Worm (Caenorhabditis elegans) whole organism, L2 larva: ENCODE data around the gene K09C4.10.
A peak's percentile ranks its signal among the peaks of the same experiment; 100 is the strongest.

Experiments
- C34F6.9 ChIP-seq: fragments of 150-350 bp; optimal IDR thresholded peaks from 2 replicates; lab custom pipeline; 2014; ENCODE audit warnings: missing biosample characterization, missing genetic modification characterization
- F13H6.1 ChIP-seq: sonication (generic microtip); optimal IDR thresholded peaks from 2 replicates; lab custom pipeline; 2016; ENCODE audit warnings: missing genetic modification characterization, missing compliant biosample characterization
- R02D3.7 ChIP-seq: fragments of 150-350 bp; optimal IDR thresholded peaks from 2 replicates; lab custom pipeline; 2014; ENCODE audit warnings: missing biosample characterization, missing genetic modification characterization
- Y55F3AM.14 ChIP-seq: fragments of 200-800 bp; sonication (Bioruptor generic); optimal IDR thresholded peaks from 2 replicates; lab custom pipeline; 2018; ENCODE audit warnings: mild to moderate bottlenecking, missing genetic modification characterization, missing compliant biosample characterization
- ZK546.5 ChIP-seq: sonication (generic microtip); optimal IDR thresholded peaks from 2 replicates; lab custom pipeline; 2017; ENCODE audit warnings: missing biosample characterization, missing genetic modification characterization
- aly-2 ChIP-seq: fragments of 150-350 bp; optimal IDR thresholded peaks from 2 replicates; lab custom pipeline; 2014; ENCODE audit warnings: missing biosample characterization, missing genetic modification characterization
- ama-1 ChIP-seq: fragments of 150-350 bp; optimal IDR thresholded peaks from 2 replicates; lab custom pipeline; 2018; ENCODE audit warnings: inconsistent platforms
- blmp-1 ChIP-seq: sonication (generic microtip); optimal IDR thresholded peaks from 2 replicates; lab custom pipeline; 2017; ENCODE audit warnings: missing genetic modification characterization, mild to moderate bottlenecking, missing compliant biosample characterization, antibody characterized with exemption, moderate library complexity; ENCODE audit not compliant: insufficient read depth
- ceh-16 ChIP-seq: fragments of 150-350 bp; optimal IDR thresholded peaks from 2 replicates; lab custom pipeline; 2014; ENCODE audit warnings: missing biosample characterization, missing genetic modification characterization
- ceh-82 ChIP-seq: fragments of 150-350 bp; optimal IDR thresholded peaks from 2 replicates; lab custom pipeline; 2014; ENCODE audit warnings: missing biosample characterization, missing genetic modification characterization
- crh-2 ChIP-seq: sonication (generic microtip); optimal IDR thresholded peaks from 2 replicates; lab custom pipeline; 2017; ENCODE audit warnings: missing biosample characterization, missing genetic modification characterization
- dmd-4 ChIP-seq: sonication (generic microtip); optimal IDR thresholded peaks from 2 replicates; lab custom pipeline; 2017; ENCODE audit warnings: missing biosample characterization, missing genetic modification characterization
- egl-27 ChIP-seq: sonication (generic microtip); optimal IDR thresholded peaks from 3 replicates; lab custom pipeline; 2017; ENCODE audit warnings: missing biosample characterization, missing genetic modification reagents, missing genetic modification characterization
- elt-1 ChIP-seq: fragments of 150-350 bp; optimal IDR thresholded peaks from 2 replicates; lab custom pipeline; 2014; ENCODE audit warnings: missing biosample characterization, missing genetic modification characterization
- elt-3 ChIP-seq: sonication (generic microtip); optimal IDR thresholded peaks from 2 replicates; lab custom pipeline; 2017; ENCODE audit warnings: missing biosample characterization, missing genetic modification characterization
- fos-1 ChIP-seq: fragments of 150-350 bp; optimal IDR thresholded peaks from 2 replicates; lab custom pipeline; 2014; ENCODE audit warnings: missing biosample characterization, missing genetic modification characterization
- gmeb-1 ChIP-seq: fragments of 150-350 bp; optimal IDR thresholded peaks from 2 replicates; lab custom pipeline; 2014; ENCODE audit warnings: missing biosample characterization, missing genetic modification characterization
- lin-11 ChIP-seq: fragments of 150-350 bp; sonication (generic microtip); optimal IDR thresholded peaks from 2 replicates; lab custom pipeline; 2014; ENCODE audit warnings: missing biosample characterization, missing genetic modification characterization, inconsistent platforms, mixed read lengths
- lin-13 ChIP-seq: fragments of 150-350 bp; optimal IDR thresholded peaks from 2 replicates; lab custom pipeline; 2014; ENCODE audit warnings: missing biosample characterization, missing genetic modification reagents, missing genetic modification characterization
- lsy-2 ChIP-seq, 2 experiments: fragments of 150-350 bp in 1 of 2; sonication (generic microtip) in 1 of 2; optimal IDR thresholded peaks; 2 replicates each; lab custom pipeline; 2014 to 2017; ENCODE audit warnings: missing biosample characterization in 2 of 2, missing genetic modification characterization in 2 of 2
- mab-5 ChIP-seq: fragments of 150-350 bp; optimal IDR thresholded peaks from 2 replicates; lab custom pipeline; 2014; ENCODE audit warnings: missing biosample characterization, missing genetic modification characterization
- mbf-1 ChIP-seq: sonication (generic microtip); optimal IDR thresholded peaks from 2 replicates; lab custom pipeline; 2017; ENCODE audit warnings: missing biosample characterization, missing genetic modification characterization
- nhr-10 ChIP-seq: sonication (generic microtip); optimal IDR thresholded peaks from 2 replicates; lab custom pipeline; 2017; ENCODE audit warnings: missing biosample characterization, missing genetic modification characterization
- nhr-11 ChIP-seq: fragments of 150-350 bp; optimal IDR thresholded peaks from 2 replicates; lab custom pipeline; 2014; ENCODE audit warnings: missing biosample characterization, missing genetic modification characterization
- nhr-12 ChIP-seq: fragments of 150-350 bp; optimal IDR thresholded peaks from 2 replicates; lab custom pipeline; 2014; ENCODE audit warnings: missing biosample characterization, missing genetic modification characterization
- nhr-129 ChIP-seq: fragments of 150-350 bp; optimal IDR thresholded peaks from 2 replicates; lab custom pipeline; 2014; ENCODE audit warnings: missing biosample characterization, missing genetic modification characterization
- nhr-23 ChIP-seq: fragments of 150-350 bp; optimal IDR thresholded peaks from 2 replicates; lab custom pipeline; 2014; ENCODE audit warnings: missing biosample characterization, missing genetic modification reagents, missing genetic modification characterization
- nhr-237 ChIP-seq: fragments of 150-350 bp; optimal IDR thresholded peaks from 2 replicates; lab custom pipeline; 2014; ENCODE audit warnings: missing biosample characterization, missing genetic modification characterization
- nhr-25 ChIP-seq: fragments of 150-350 bp; sonication (generic microtip); optimal IDR thresholded peaks from 3 replicates; lab custom pipeline; 2014; ENCODE audit warnings: missing biosample characterization, missing genetic modification characterization
- nhr-6 ChIP-seq: fragments of 150-350 bp; optimal IDR thresholded peaks from 2 replicates; lab custom pipeline; 2014; ENCODE audit warnings: missing biosample characterization, missing genetic modification characterization
- nhr-77 ChIP-seq: fragments of 150-350 bp; optimal IDR thresholded peaks from 2 replicates; lab custom pipeline; 2014; ENCODE audit warnings: missing biosample characterization, missing genetic modification characterization
- peb-1 ChIP-seq: fragments of 150-350 bp; optimal IDR thresholded peaks from 2 replicates; lab custom pipeline; 2014; ENCODE audit warnings: missing biosample characterization, missing genetic modification characterization
- sem-4 ChIP-seq: fragments of 150-350 bp; optimal IDR thresholded peaks from 2 replicates; lab custom pipeline; 2014; ENCODE audit warnings: missing biosample characterization, missing genetic modification reagents, missing genetic modification characterization
- skn-1 ChIP-seq: sonication (generic microtip); optimal IDR thresholded peaks from 2 replicates; lab custom pipeline; 2017; ENCODE audit warnings: missing biosample characterization, missing genetic modification characterization
- sma-3 ChIP-seq: sonication (generic microtip); optimal IDR thresholded peaks from 2 replicates; lab custom pipeline; 2016; ENCODE audit warnings: missing genetic modification reagents, missing genetic modification characterization, missing compliant biosample characterization
- sma-9 ChIP-seq, 2 experiments: fragments of 150-350 bp in 1 of 2; sonication (generic microtip) in 1 of 2; optimal IDR thresholded peaks; 2 replicates each; lab custom pipeline; 2014 to 2016; ENCODE audit warnings: missing genetic modification characterization in 2 of 2, mild to moderate bottlenecking in 1 of 2, missing biosample characterization in 1 of 2, missing compliant biosample characterization in 1 of 2, missing genetic modification reagents in 1 of 2, moderate library complexity in 1 of 2
- snpc-4 ChIP-seq: fragments of 150-350 bp; optimal IDR thresholded peaks from 2 replicates; lab custom pipeline; 2014; ENCODE audit warnings: missing biosample characterization, missing genetic modification characterization
- unc-39 ChIP-seq: fragments of 150-350 bp; optimal IDR thresholded peaks from 2 replicates; lab custom pipeline; 2014; ENCODE audit warnings: missing biosample characterization, missing genetic modification characterization
- unc-55 ChIP-seq: fragments of 150-350 bp; sonication (generic microtip); optimal IDR thresholded peaks from 3 replicates; lab custom pipeline; 2014; ENCODE audit warnings: missing biosample characterization, missing genetic modification reagents, missing genetic modification characterization
- unc-62 ChIP-seq: fragments of 150-350 bp; optimal IDR thresholded peaks from 2 replicates; lab custom pipeline; 2014; ENCODE audit warnings: missing biosample characterization, missing genetic modification reagents, missing genetic modification characterization
- ztf-1 ChIP-seq: fragments of 200-800 bp; sonication (Bioruptor generic); conservative IDR thresholded peaks from 2 replicates; pipeline ENCODE4 v1.3.6; 2022; ENCODE audit warnings: missing genetic modification characterization, missing compliant biosample characterization
- ztf-11 ChIP-seq: sonication (generic microtip); optimal IDR thresholded peaks from 2 replicates; lab custom pipeline; 2017; ENCODE audit warnings: missing biosample characterization, missing genetic modification characterization
- ztf-4 ChIP-seq: fragments of 150-350 bp; optimal IDR thresholded peaks from 2 replicates; lab custom pipeline; 2014; ENCODE audit warnings: missing biosample characterization, missing genetic modification characterization

Gene K09C4.10

ce11 chrX:3256784-3257493, 23.1 kb downstream of the K09C4.10 start, which contains the start of gene lbp-3:
lbp-3 (plus strand) TSS chrX:3257372.
- peak; percentile 33 for TF ChIP-seq gmeb-1
- TF ChIP-seq aly-2: no peak
- TF ChIP-seq unc-39: no peak
- TF ChIP-seq ztf-1 (GFP tag; lab: Robert Waterston, UW): no peak
- TF ChIP-seq ZK546.5: no peak
- TF ChIP-seq elt-3 (tag; lab: Kevin White, UChicago): no peak
- no peak for TF ChIP-seq nhr-77
- no peak for TF ChIP-seq ztf-4 (tag; lab: Kevin White, UChicago)
- no peak for TF ChIP-seq nhr-12 (tag; lab: Kevin White, UChicago)
- TF ChIP-seq peb-1 (tag; lab: Kevin White, UChicago): no peak
- no peak for TF ChIP-seq nhr-237
- peak; percentile 98 for TF ChIP-seq fos-1 (tag; lab: Kevin White, UChicago)
- TF ChIP-seq lsy-2 (tag; optimal IDR thresholded peaks at IDR 0.05; lab: Kevin White, UChicago): peak in 1 of 2 experiments; percentile 30
- no peak for TF ChIP-seq elt-1 (tag; lab: Kevin White, UChicago)
- peak; percentile 53 for TF ChIP-seq mab-5 (tag; lab: Kevin White, UChicago)
- peak; percentile 99 for TF ChIP-seq nhr-129 (tag; lab: Kevin White, UChicago)
- TF ChIP-seq Y55F3AM.14 (GFP tag; lab: Kevin White, UChicago): no peak
- no peak for TF ChIP-seq unc-55 (GFP tag; lab: Kevin White, UChicago)
- TF ChIP-seq R02D3.7 (tag; lab: Kevin White, UChicago): no peak
- TF ChIP-seq unc-62 (GFP tag; lab: Kevin White, UChicago): no peak
- TF ChIP-seq sma-9 (GFP tag; optimal IDR thresholded peaks at IDR 0.05; lab: Kevin White, UChicago): peak; percentile 82
- TF ChIP-seq sma-9 (tag; optimal IDR thresholded peaks at IDR 0.05; lab: Kevin White, UChicago): no peak
- TF ChIP-seq skn-1 (tag; lab: Kevin White, UChicago): no peak
- TF ChIP-seq sem-4: no peak
- TF ChIP-seq crh-2: peak; percentile 85
- TF ChIP-seq F13H6.1: peak; percentile 37
- no peak for TF ChIP-seq lin-13
- TF ChIP-seq dmd-4 (tag; lab: Kevin White, UChicago): no peak
- no peak for TF ChIP-seq ztf-11 (tag; lab: Kevin White, UChicago)
- TF ChIP-seq sma-3 (GFP tag; lab: Kevin White, UChicago): peak; percentile 17
- no peak for TF ChIP-seq nhr-11 (tag; lab: Kevin White, UChicago)
- TF ChIP-seq, all 48 proteins: peak for 9

ce11 chrX:3252500-3252899, 27.5 kb downstream of the K09C4.10 start, which contains the start of gene tba-9:
tba-9 (plus strand) TSS chrX:3252800.
- TF ChIP-seq mbf-1: no peak
- TF ChIP-seq ztf-11 (tag; lab: Kevin White, UChicago): no peak
- TF ChIP-seq gmeb-1: no peak
- TF ChIP-seq snpc-4 (tag; lab: Kevin White, UChicago): no peak
- no peak for TF ChIP-seq egl-27 (tag; lab: Kevin White, UChicago)
- no peak for TF ChIP-seq ama-1
- no peak for TF ChIP-seq R02D3.7 (tag; lab: Kevin White, UChicago)
- no peak for TF ChIP-seq nhr-77
- no peak for TF ChIP-seq peb-1 (tag; lab: Kevin White, UChicago)
- TF ChIP-seq lin-11 (tag; lab: Kevin White, UChicago): no peak
- TF ChIP-seq, all 48 proteins: peak for 0

ce11 chrX:3250481-3251091, 29.4 kb downstream of the K09C4.10 start, which contains the start of gene pqn-37:
pqn-37 (minus strand) TSS chrX:3250531.
- TF ChIP-seq nhr-25 (tag; lab: Kevin White, UChicago) (peak; percentile 64), ceh-16 (tag; lab: Kevin White, UChicago) (no peak)

- TF ChIP-seq nhr-23 (no peak), fos-1 (tag; lab: Kevin White, UChicago) (no peak), ceh-82 (tag; lab: Kevin White, UChicago) (no peak), gmeb-1 (no peak), unc-55 (GFP tag; lab: Kevin White, UChicago) (no peak), mbf-1 (no peak), ztf-11 (tag; lab: Kevin White, UChicago) (no peak), blmp-1 (tag; lab: Kevin White, UChicago) (no peak), nhr-6 (tag; lab: Kevin White, UChicago) (no peak), ztf-4 (tag; lab: Kevin White, UChicago) (no peak), C34F6.9 (tag; lab: Kevin White, UChicago) (no peak), nhr-10 (tag; lab: Kevin White, UChicago) (no peak), lsy-2 (tag; optimal IDR thresholded peaks at IDR 0.05; lab: Kevin White, UChicago) (no peak)
- TF ChIP-seq, all 48 proteins: peak for 0
Measured at ce11 chrX:3247768-3248167, 32.3 kb downstream of the K09C4.10 start.
